3 fruit fly cellular contexts compared by ENCODE assay signal in genomic region chr3R:20595145-20595812, dm6.
TF ChIP-seq lines count a peak whose summit lies in the region.

No protein-coding gene starts in this region.

- TF ChIP-seq CTCF in whole organism, embryonic (GFP tag; optimal IDR thresholded peaks at IDR 0.05; lab: Kevin White, UChicago): no peak

TF ChIP-seq in whole organism, embryonic, 481 proteins besides CTCF, POLR2A, EP300 and RAD21:
- TF ChIP-seq crol (GFP tag; IDR thresholded peaks at IDR 0.05; lab: Robert Waterston, UW) (peak; percentile 81), z (GFP tag; IDR thresholded peaks at IDR 0.05; lab: Robert Waterston, UW) (no peak), amos (GFP tag; IDR thresholded peaks at IDR 0.05; lab: Robert Waterston, UW; ENCODE audit: partially characterized antibody) (peak; percentile 20; the same call in 1 of the 2 replicates), Dek (tag; optimal IDR thresholded peaks at IDR 0.05; lab: Kevin White, UChicago) (no peak), CG11504 (tag; optimal IDR thresholded peaks at IDR 0.05; lab: Kevin White, UChicago) (peak; percentile 12), CG15011 (GFP tag; optimal IDR thresholded peaks at IDR 0.05; lab: Kevin White, UChicago) (no peak), CG11456 (GFP tag; IDR thresholded peaks at IDR 0.05; lab: Robert Waterston, UW) (0 out of 3 replicates have a peak, but pooled peaks have one; percentile 21), Lim3 (GFP tag; IDR thresholded peaks at IDR 0.05; lab: Robert Waterston, UW) (no peak), D (optimal IDR thresholded peaks at IDR 0.05; lab: Kevin White, UChicago) (no peak), D (GFP tag; optimal IDR thresholded peaks at IDR 0.05; lab: Kevin White, UChicago) (peak; percentile 43), dati (GFP tag; IDR thresholded peaks at IDR 0.05; lab: Robert Waterston, UW) (0 out of 2 replicates have a peak, but pooled peaks have one; percentile 13), CG10979 (tag; optimal IDR thresholded peaks at IDR 0.05; lab: Kevin White, UChicago) (peak; percentile 33), CG7556 (GFP tag; optimal IDR thresholded peaks at IDR 0.05; lab: Kevin White, UChicago) (no peak), ci (GFP tag; IDR thresholded peaks at IDR 0.05; lab: Robert Waterston, UW) (0 out of 3 replicates have a peak, but pooled peaks have one; percentile 26), klu (GFP tag; IDR thresholded peaks at IDR 0.05; lab: Robert Waterston, UW) (no peak), toy (GFP tag; IDR thresholded peaks at IDR 0.05; lab: Robert Waterston, UW) (no peak), CG32532 (GFP tag; IDR thresholded peaks at IDR 0.05; lab: Robert Waterston, UW) (peak; percentile 18; the same call in 1 of the 2 replicates), CG8281 (tag; optimal IDR thresholded peaks at IDR 0.05; lab: Kevin White, UChicago) (peak; percentile 92)

TF ChIP-seq in whole organism, prepupa, 60 proteins besides CTCF, POLR2A, EP300 and RAD21:
- TF ChIP-seq acj6 (GFP tag; optimal IDR thresholded peaks at IDR 0.05; lab: Kevin White, UChicago) (no peak), CG11762 (GFP tag; optimal IDR thresholded peaks at IDR 0.05; lab: Kevin White, UChicago; ENCODE audit: insufficient read depth) (no peak), net (GFP tag; optimal IDR thresholded peaks at IDR 0.05; lab: Kevin White, UChicago) (no peak), Eip78C (GFP tag; lab: Kevin White, UChicago) (peak; percentile 66), pdm3 (GFP tag; optimal IDR thresholded peaks at IDR 0.05; lab: Kevin White, UChicago) (no peak), spab (GFP tag; optimal IDR thresholded peaks at IDR 0.05; lab: Kevin White, UChicago) (no peak), CG9139 (GFP tag; optimal IDR thresholded peaks at IDR 0.05; lab: Kevin White, UChicago) (no peak), vri (GFP tag; optimal IDR thresholded peaks at IDR 0.05; lab: Kevin White, UChicago) (no peak), OdsH (GFP tag; optimal IDR thresholded peaks at IDR 0.05; lab: Kevin White, UChicago) (no peak), dac (GFP tag; optimal IDR thresholded peaks at IDR 0.05; lab: Kevin White, UChicago) (no peak), Eip93F (GFP tag; optimal IDR thresholded peaks at IDR 0.05; lab: Kevin White, UChicago) (no peak), CG8119 (GFP tag; IDR thresholded peaks at IDR 0.05; lab: Robert Waterston, UW) (no peak), CG3919 (GFP tag; optimal IDR thresholded peaks at IDR 0.05; lab: Kevin White, UChicago) (no peak), CG6276 (GFP tag; optimal IDR thresholded peaks at IDR 0.05; lab: Kevin White, UChicago) (peak; percentile 12), CG6854 (GFP tag; optimal IDR thresholded peaks at IDR 0.05; lab: Kevin White, UChicago) (no peak), salr (GFP tag; optimal IDR thresholded peaks at IDR 0.05; lab: Kevin White, UChicago) (peak in 1 of 2 experiments; percentile 5), Ets21C (GFP tag; optimal IDR thresholded peaks at IDR 0.05; lab: Kevin White, UChicago) (no peak), CG32006 (GFP tag; optimal IDR thresholded peaks at IDR 0.05; lab: Kevin White, UChicago) (peak; percentile 27)

TF ChIP-seq in whole organism, pupa, 21 proteins besides CTCF, POLR2A, EP300 and RAD21:
- peak; percentile 20 for TF ChIP-seq CG17806 (tag; optimal IDR thresholded peaks at IDR 0.05; lab: Kevin White, UChicago)
- peak; percentile 59 for TF ChIP-seq CG14655 (GFP tag; optimal IDR thresholded peaks at IDR 0.05; lab: Kevin White, UChicago)
- no peak for TF ChIP-seq fd96Ca (GFP tag; IDR thresholded peaks at IDR 0.05; lab: Robert Waterston, UW)
- no peak for TF ChIP-seq EcR (GFP tag; optimal IDR thresholded peaks at IDR 0.05; lab: Kevin White, UChicago)
- no peak for TF ChIP-seq D1 (tag; optimal IDR thresholded peaks at IDR 0.05; lab: Kevin White, UChicago)
- TF ChIP-seq CG15710 (tag; optimal IDR thresholded peaks at IDR 0.05; lab: Kevin White, UChicago): no peak
- TF ChIP-seq CG8159 (tag; optimal IDR thresholded peaks at IDR 0.05; lab: Kevin White, UChicago): peak; percentile 12
- no peak for TF ChIP-seq CG32121 (GFP tag; IDR thresholded peaks at IDR 0.05; lab: Robert Waterston, UW)
- TF ChIP-seq CG12605 (GFP tag; IDR thresholded peaks at IDR 0.05; lab: Robert Waterston, UW): no peak
- TF ChIP-seq CG4496 (GFP tag; IDR thresholded peaks at IDR 0.05; lab: Robert Waterston, UW): no peak; the same call in 2 of the 3 replicates
- no peak for TF ChIP-seq CG9948 (tag; optimal IDR thresholded peaks at IDR 0.05; lab: Kevin White, UChicago)
- no peak for TF ChIP-seq rn (GFP tag; IDR thresholded peaks at IDR 0.05; lab: Robert Waterston, UW)
- TF ChIP-seq CG13204 (GFP tag; optimal IDR thresholded peaks at IDR 0.05; lab: Kevin White, UChicago): no peak
- no peak for TF ChIP-seq Snoo (tag; optimal IDR thresholded peaks at IDR 0.05; lab: Kevin White, UChicago)
- TF ChIP-seq CG10348 (GFP tag; IDR thresholded peaks at IDR 0.05; lab: Robert Waterston, UW): no peak
- TF ChIP-seq gl (tag; optimal IDR thresholded peaks at IDR 0.05; lab: Kevin White, UChicago): no peak
- peak; percentile 18 for TF ChIP-seq CG8301 (tag; optimal IDR thresholded peaks at IDR 0.05; lab: Kevin White, UChicago)
- no peak for TF ChIP-seq CG34367 (tag; optimal IDR thresholded peaks at IDR 0.05; lab: Kevin White, UChicago)
- TF ChIP-seq Pif1A (GFP tag; optimal IDR thresholded peaks at IDR 0.05; lab: Kevin White, UChicago): no peak
